Worm (Caenorhabditis elegans) whole organism, L4 larva: Measurements from ENCODE around the gene sip-1.

Source experiments
- F37D6.2 ChIP-seq: sonication (generic microtip); optimal IDR thresholded peaks from 2 replicates; lab custom pipeline; 2016; ENCODE audit warnings: mild to moderate bottlenecking, missing genetic modification characterization, missing compliant biosample characterization
- F49E8.2 ChIP-seq: sonication (generic microtip); optimal IDR thresholded peaks from 2 replicates; lab custom pipeline; 2016; ENCODE audit warnings: missing compliant biosample characterization, mild to moderate bottlenecking, missing genetic modification characterization, borderline replicate concordance
- Y105C5A.15 ChIP-seq: fragments of 200-800 bp; sonication (Bioruptor generic); IDR thresholded peaks from 2 replicates; pipeline ENCODE4 v1.3.6; 2022; ENCODE audit warnings: missing genetic modification characterization, missing compliant biosample characterization
- Y5F2A.4 ChIP-seq: fragments of 200-800 bp; sonication (Bioruptor generic); optimal IDR thresholded peaks from 2 replicates; lab custom pipeline; 2018; ENCODE audit warnings: mild to moderate bottlenecking, missing genetic modification characterization, missing compliant biosample characterization
- aha-1 ChIP-seq: fragments of 150-350 bp; peaks from one replicate; lab custom pipeline; 2014; ENCODE audit warnings: missing biosample characterization, missing genetic modification characterization
- arid-1 ChIP-seq: fragments of 200-800 bp; sonication (Bioruptor generic); conservative IDR thresholded peaks from 2 replicates; pipeline ENCODE4 v1.3.6; 2022; ENCODE audit warnings: missing genetic modification reagents, missing genetic modification characterization, missing compliant biosample characterization
- attf-4 ChIP-seq: sonication (generic microtip); optimal IDR thresholded peaks from 3 replicates; lab custom pipeline; 2017; ENCODE audit warnings: missing biosample characterization, missing genetic modification characterization
- ceh-62 ChIP-seq: sonication (generic microtip); optimal IDR thresholded peaks from 2 replicates; lab custom pipeline; 2017; ENCODE audit warnings: missing biosample characterization, missing genetic modification characterization
- daf-16 ChIP-seq, 3 experiments: sonication (generic microtip); optimal IDR thresholded peaks; 2 replicates each; lab custom pipeline; 2016 to 2017; ENCODE audit warnings: missing genetic modification characterization in 3 of 3, missing genetic modification reagents in 3 of 3, mild to moderate bottlenecking in 2 of 3, missing compliant biosample characterization in 2 of 3, missing biosample characterization in 1 of 3, moderate library complexity in 1 of 3
- dpl-1 ChIP-seq: fragments of 150-350 bp; optimal IDR thresholded peaks from 2 replicates; lab custom pipeline; 2014; ENCODE audit warnings: missing biosample characterization, missing genetic modification reagents, missing genetic modification characterization
- dve-1 ChIP-seq: sonication (generic microtip); optimal IDR thresholded peaks from 2 replicates; lab custom pipeline; 2017; ENCODE audit warnings: antibody characterized with exemption, mild to moderate bottlenecking, missing genetic modification characterization, missing compliant biosample characterization; ENCODE audit not compliant: insufficient read depth
- hif-1 ChIP-seq, 2 experiments: sonication (generic microtip); optimal IDR thresholded peaks; 2 replicates each; lab custom pipeline; 2016 to 2017; ENCODE audit warnings: missing compliant biosample characterization in 2 of 2, missing genetic modification characterization in 2 of 2, missing genetic modification reagents in 2 of 2, missing genotype in 2 of 2, mild to moderate bottlenecking in 1 of 2
- hlh-11 ChIP-seq: fragments of 200-800 bp; sonication (Bioruptor generic); optimal IDR thresholded peaks from 2 replicates; lab custom pipeline; 2018; ENCODE audit warnings: mild to moderate bottlenecking, missing genetic modification characterization, missing compliant biosample characterization
- hlh-30 ChIP-seq: sonication (generic microtip); optimal IDR thresholded peaks from 2 replicates; lab custom pipeline; 2017; ENCODE audit warnings: antibody characterized with exemption, mild to moderate bottlenecking, missing genetic modification characterization, missing compliant biosample characterization; ENCODE audit not compliant: insufficient read depth
- hmg-1.1 ChIP-seq: fragments of 200-800 bp; sonication (Bioruptor generic); IDR thresholded peaks from 2 replicates; pipeline ENCODE4 v1.3.6; 2022; ENCODE audit warnings: missing genetic modification reagents, missing genetic modification characterization, missing compliant biosample characterization
- jun-1 ChIP-seq: fragments of 150-350 bp; optimal IDR thresholded peaks from 2 replicates; lab custom pipeline; 2014; ENCODE audit warnings: missing biosample characterization, missing genetic modification reagents, missing genetic modification characterization
- lin-1 ChIP-seq: fragments of 200-800 bp; sonication (Bioruptor generic); IDR thresholded peaks from 2 replicates; pipeline ENCODE4 v1.3.6; 2022; ENCODE audit warnings: missing genetic modification reagents, missing genetic modification characterization, missing compliant biosample characterization
- lin-13 ChIP-seq: fragments of 150-350 bp; optimal IDR thresholded peaks from 2 replicates; lab custom pipeline; 2014; ENCODE audit warnings: missing biosample characterization, missing genetic modification reagents, missing genetic modification characterization
- lin-15B ChIP-seq: fragments of 150-350 bp; sonication (generic microtip); optimal IDR thresholded peaks from 3 replicates; lab custom pipeline; 2014; ENCODE audit warnings: missing biosample characterization, missing genetic modification characterization
- lin-29 ChIP-seq: fragments of 200-800 bp; sonication (Bioruptor generic); IDR thresholded peaks from 2 replicates; pipeline ENCODE4 v1.3.6; 2022; ENCODE audit warnings: missing genetic modification reagents, missing genetic modification characterization, missing compliant biosample characterization
- lin-38 ChIP-seq: fragments of 200-800 bp; sonication (Bioruptor generic); IDR thresholded peaks from 2 replicates; pipeline ENCODE4 v1.3.6; 2022; ENCODE audit warnings: missing genetic modification reagents, missing genetic modification characterization, missing compliant biosample characterization
- lsy-2 ChIP-seq, 2 experiments: fragments of 150-350 bp in 1 of 2; sonication (generic microtip) in 1 of 2; optimal IDR thresholded peaks; 2 replicates each; lab custom pipeline; 2014 to 2017; ENCODE audit warnings: missing biosample characterization in 2 of 2, missing genetic modification characterization in 2 of 2
- madf-5 ChIP-seq, 2 experiments: fragments of 200-800 bp; sonication (Bioruptor generic); IDR thresholded peaks; 2 replicates each; pipeline ENCODE4 v1.3.6; 2022; ENCODE audit warnings: missing compliant biosample characterization in 2 of 2, missing genetic modification characterization in 2 of 2
- mep-1 ChIP-seq: fragments of 150-350 bp; sonication (generic microtip); optimal IDR thresholded peaks from 3 replicates; lab custom pipeline; 2014; ENCODE audit warnings: missing biosample characterization, missing genetic modification characterization
- mes-2 ChIP-seq: sonication (generic microtip); optimal IDR thresholded peaks from 2 replicates; lab custom pipeline; 2016; ENCODE audit warnings: missing genotype, mild to moderate bottlenecking, missing genetic modification characterization, missing compliant biosample characterization; ENCODE audit not compliant: poor library complexity, severe bottlenecking
- nhr-102 ChIP-seq: sonication (generic microtip); optimal IDR thresholded peaks from 2 replicates; lab custom pipeline; 2016; ENCODE audit warnings: mild to moderate bottlenecking, missing genetic modification characterization, moderate library complexity, missing compliant biosample characterization
- nhr-25 ChIP-seq: sonication (generic microtip); optimal IDR thresholded peaks from 2 replicates; lab custom pipeline; 2017; ENCODE audit warnings: missing genetic modification characterization, mild to moderate bottlenecking, missing compliant biosample characterization, antibody characterized with exemption, moderate library complexity, borderline replicate concordance; ENCODE audit not compliant: insufficient read depth
- nhr-28 ChIP-seq: fragments of 150-350 bp; optimal IDR thresholded peaks from 2 replicates; lab custom pipeline; 2014; ENCODE audit warnings: missing biosample characterization, missing genetic modification characterization
- nhr-48 ChIP-seq: sonication (generic microtip); optimal IDR thresholded peaks from 2 replicates; lab custom pipeline; 2016; ENCODE audit warnings: mild to moderate bottlenecking, missing genetic modification characterization, missing compliant biosample characterization
- nhr-77 ChIP-seq: fragments of 150-350 bp; optimal IDR thresholded peaks from 2 replicates; lab custom pipeline; 2014; ENCODE audit warnings: missing biosample characterization, missing genetic modification characterization
- pha-4 ChIP-seq, 2 experiments: fragments of 150-350 bp in 1 of 2; fragments of 200-800 bp in 1 of 2; sonication (Bioruptor generic) in 1 of 2; IDR thresholded peaks in 1 of 2; optimal IDR thresholded peaks in 1 of 2; 2 replicates each; pipeline versions ENCODE4 v1.3.6 to Lab custom; 2014 to 2022; ENCODE audit warnings: missing genetic modification characterization in 2 of 2, missing genetic modification reagents in 2 of 2, missing biosample characterization in 1 of 2, missing compliant biosample characterization in 1 of 2
- php-3 ChIP-seq: fragments of 200-800 bp; sonication (Bioruptor generic); IDR thresholded peaks from 2 replicates; pipeline ENCODE4 v1.3.6; 2022; ENCODE audit warnings: missing genetic modification reagents, missing genetic modification characterization, missing compliant biosample characterization
- rbr-2 ChIP-seq: sonication (generic microtip); optimal IDR thresholded peaks from 2 replicates; lab custom pipeline; 2016; ENCODE audit warnings: missing genotype, missing genetic modification characterization, missing compliant biosample characterization
- unc-130 ChIP-seq: sonication (generic microtip); optimal IDR thresholded peaks from 2 replicates; lab custom pipeline; 2016; ENCODE audit warnings: missing genetic modification reagents, missing genetic modification characterization, missing compliant biosample characterization
- unc-62 ChIP-seq, 3 experiments: fragments of 150-350 bp in 1 of 3; sonication (generic microtip); optimal IDR thresholded peaks in 2 of 3; peaks in 1 of 3; 1 replicate in 1 of 3; 2 replicates in 2 of 3; lab custom pipeline; 2014 to 2017; ENCODE audit warnings: missing biosample characterization in 3 of 3, missing genetic modification characterization in 3 of 3, missing genetic modification reagents in 3 of 3, missing genotype in 1 of 3
- ztf-11 ChIP-seq: fragments of 150-350 bp; optimal IDR thresholded peaks from 2 replicates; lab custom pipeline; 2014; ENCODE audit warnings: missing biosample characterization, missing genetic modification characterization
- ztf-7 ChIP-seq: fragments of 150-350 bp; optimal IDR thresholded peaks from 2 replicates; lab custom pipeline; 2014; ENCODE audit warnings: missing biosample characterization, missing genetic modification characterization

The sip-1 gene

DNA sequence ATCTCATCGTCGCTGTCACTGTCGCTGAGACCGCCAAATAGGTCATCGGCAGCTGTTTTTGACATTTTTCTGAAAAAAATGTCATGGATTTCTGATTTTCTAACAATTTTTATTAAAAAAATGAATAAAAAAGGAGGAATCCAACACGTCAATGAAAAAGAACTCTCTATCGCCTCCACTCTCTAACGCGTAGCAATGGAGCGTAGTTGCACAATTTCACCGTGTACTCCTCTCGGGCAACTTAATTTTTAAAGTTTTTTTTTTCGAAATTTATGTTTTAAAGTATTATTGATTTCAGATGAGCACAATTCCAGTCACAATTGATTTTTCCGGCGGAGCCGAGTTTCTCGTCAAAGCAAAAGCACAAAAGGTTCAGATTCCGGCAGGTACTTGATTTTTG, 1.4 kb downstream of the sip-1 start, which contains the start of the genes taf-11.3 and urm-1:
Gene taf-11.3 (minus strand): TSS at position 69 of the 400 bp plus-strand sequence.
Gene urm-1 (plus strand): TSS at position 299 of the 400 bp plus-strand sequence.
- TF ChIP-seq php-3 (GFP tag; lab: Robert Waterston, UW), result no peak
- TF ChIP-seq nhr-77 (tag; lab: Kevin White, UChicago), result peak; percentile 70
- TF ChIP-seq hif-1 (tag; optimal IDR thresholded peaks at IDR 0.05; lab: Kevin White, UChicago), result peak in 1 of 2 experiments; percentile 24
- no peak for TF ChIP-seq nhr-25 (tag; lab: Kevin White, UChicago)
- peak in 1 of 2 experiments; percentile 93 for TF ChIP-seq lsy-2 (tag; optimal IDR thresholded peaks at IDR 0.05; lab: Kevin White, UChicago)
- TF ChIP-seq unc-130, result peak; percentile 35
- peak; percentile 6 for TF ChIP-seq F37D6.2 (tag; lab: Kevin White, UChicago)
- TF ChIP-seq aha-1 (tag; lab: Kevin White, UChicago), result peak; percentile 50
- TF ChIP-seq ztf-7 (tag; lab: Kevin White, UChicago), result peak; percentile 55
- TF ChIP-seq unc-62 (GFP tag; optimal IDR thresholded peaks at IDR 0.05 in 1 of 2; lab: Kevin White, UChicago), result peak in 1 of 2 experiments; percentile 84
- no peak for TF ChIP-seq unc-62 (tag; optimal IDR thresholded peaks at IDR 0.05; lab: Kevin White, UChicago)
- TF ChIP-seq mep-1 (tag; lab: Kevin White, UChicago), result peak; percentile 79
- peak; percentile 96 for TF ChIP-seq lin-38 (GFP tag; lab: Robert Waterston, UW)
- TF ChIP-seq mes-2, result peak; percentile 94
- peak; percentile 10 for TF ChIP-seq nhr-102
- TF ChIP-seq arid-1 (GFP tag; lab: Robert Waterston, UW), result 0 out of 2 replicates have a peak, but pooled peaks have one; percentile 30
- no peak for TF ChIP-seq Y105C5A.15 (GFP tag; lab: Robert Waterston, UW)
- TF ChIP-seq F49E8.2, result no peak
- TF ChIP-seq ceh-62, result no peak
- TF ChIP-seq pha-4 (GFP tag; IDR thresholded peaks at IDR 0.05; lab: Robert Waterston, UW), result no peak
- TF ChIP-seq pha-4 (tag; optimal IDR thresholded peaks at IDR 0.05; lab: Kevin White, UChicago), result peak; percentile 79
- peak; percentile 30 for TF ChIP-seq hlh-30 (tag; lab: Kevin White, UChicago)
- peak; percentile 52 for TF ChIP-seq hmg-1.1 (GFP tag; lab: Robert Waterston, UW)
- peak; percentile 32 for TF ChIP-seq rbr-2 (tag; lab: Kevin White, UChicago)
- peak; percentile 74 for TF ChIP-seq lin-13 (GFP tag; lab: Kevin White, UChicago)
- TF ChIP-seq lin-15B (tag; lab: Kevin White, UChicago), result peak; percentile 37
- peak; percentile 38 for TF ChIP-seq hlh-11 (tag; lab: Kevin White, UChicago)
- no peak for TF ChIP-seq daf-16 (GFP tag; optimal IDR thresholded peaks at IDR 0.05; lab: Kevin White, UChicago)
- TF ChIP-seq daf-16 (tag; optimal IDR thresholded peaks at IDR 0.05; lab: Kevin White, UChicago), result peak; percentile 40
- TF ChIP-seq dve-1 (tag; lab: Kevin White, UChicago), result peak; percentile 82
- TF ChIP-seq dpl-1, result peak; percentile 83
- TF ChIP-seq lin-1 (GFP tag; lab: Robert Waterston, UW), result no peak

DNA sequence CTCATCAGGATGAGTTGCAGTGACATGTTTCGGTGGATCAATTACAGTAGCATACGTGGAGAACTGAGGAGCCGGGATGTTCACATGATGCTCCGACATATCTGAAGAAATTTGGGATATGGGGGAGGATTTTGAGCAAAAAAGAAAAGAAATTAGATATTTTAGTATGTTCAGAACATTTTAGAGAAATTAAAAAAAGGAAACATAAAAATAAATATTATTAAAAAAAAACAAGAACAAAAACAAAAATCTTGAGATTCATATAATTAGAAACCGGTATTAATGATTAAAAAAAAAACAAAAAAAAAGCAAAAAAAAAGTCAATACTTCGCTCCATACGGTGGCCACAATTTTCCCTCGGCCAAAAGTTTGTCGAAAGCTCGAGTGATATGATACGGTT, 2.8 kb downstream of the sip-1 start, which contains the start of gene rab-33:
Gene rab-33 (minus strand): TSS at position 101 of the 400 bp plus-strand sequence.
- TF ChIP-seq hlh-11 (tag; lab: Kevin White, UChicago) (no peak), jun-1 (tag; lab: Kevin White, UChicago) (no peak), Y5F2A.4 (GFP tag; lab: Kevin White, UChicago) (no peak), madf-5 (GFP tag; IDR thresholded peaks at IDR 0.05; lab: Robert Waterston, UW) (no peak), nhr-28 (tag; lab: Kevin White, UChicago) (no peak), ztf-11 (tag; lab: Kevin White, UChicago) (no peak), lin-29 (no peak), attf-4 (tag; lab: Kevin White, UChicago) (no peak), nhr-48 (tag; lab: Kevin White, UChicago) (no peak)
- TF ChIP-seq, all 104 proteins: peak for 0
